Worm (Caenorhabditis elegans) whole organism, midembryonic: Measurements from ENCODE around the gene ldh-1.

Source experiments
- T22C8.4 ChIP-seq: fragments of 200-800 bp; sonication (Bioruptor generic); IDR thresholded peaks from 2 replicates; pipeline ENCODE4 v1.3.6; 2022; ENCODE audit warnings: missing genetic modification characterization, missing compliant biosample characterization
- cog-1 ChIP-seq: sonication (generic microtip); optimal IDR thresholded peaks from 2 replicates; lab custom pipeline; 2016; ENCODE audit warnings: missing genetic modification characterization, missing compliant biosample characterization
- flt-1 ChIP-seq: fragments of 200-800 bp; sonication (Bioruptor generic); IDR thresholded peaks from 2 replicates; pipeline ENCODE4 v1.3.6; 2022; ENCODE audit warnings: missing genetic modification characterization, missing compliant biosample characterization
- klf-2 ChIP-seq: fragments of 200-800 bp; sonication (Bioruptor generic); conservative IDR thresholded peaks from 2 replicates; pipeline ENCODE4 v1.3.6; 2022; ENCODE audit warnings: missing genetic modification reagents, missing genetic modification characterization, missing compliant biosample characterization
- med-1 ChIP-seq: sonication (generic microtip); optimal IDR thresholded peaks from 2 replicates; lab custom pipeline; 2017; ENCODE audit warnings: missing genetic modification characterization, mild to moderate bottlenecking, missing compliant biosample characterization, antibody characterized with exemption, missing genetic modification reagents; ENCODE audit not compliant: insufficient read depth
- ref-1 ChIP-seq: fragments of 200-800 bp; sonication (Bioruptor generic); conservative IDR thresholded peaks from 2 replicates; pipeline ENCODE4 v1.3.6; 2022; ENCODE audit warnings: missing genetic modification reagents, missing genetic modification characterization, missing compliant biosample characterization
- tab-1 ChIP-seq: fragments of 200-800 bp; sonication (Bioruptor generic); IDR thresholded peaks from 2 replicates; pipeline ENCODE4 v1.3.6; 2022; ENCODE audit warnings: missing genetic modification characterization, missing compliant biosample characterization
- ztf-23 ChIP-seq: fragments of 200-800 bp; sonication (Bioruptor generic); IDR thresholded peaks from 2 replicates; pipeline ENCODE4 v1.3.6; 2022; ENCODE audit warnings: missing genetic modification reagents, missing genetic modification characterization, missing compliant biosample characterization
- ztf-29 ChIP-seq: fragments of 200-800 bp; sonication (Bioruptor generic); IDR thresholded peaks from 2 replicates; pipeline ENCODE4 v1.3.6; 2022; ENCODE audit warnings: missing genetic modification reagents, missing genetic modification characterization, missing compliant biosample characterization

DNA sequence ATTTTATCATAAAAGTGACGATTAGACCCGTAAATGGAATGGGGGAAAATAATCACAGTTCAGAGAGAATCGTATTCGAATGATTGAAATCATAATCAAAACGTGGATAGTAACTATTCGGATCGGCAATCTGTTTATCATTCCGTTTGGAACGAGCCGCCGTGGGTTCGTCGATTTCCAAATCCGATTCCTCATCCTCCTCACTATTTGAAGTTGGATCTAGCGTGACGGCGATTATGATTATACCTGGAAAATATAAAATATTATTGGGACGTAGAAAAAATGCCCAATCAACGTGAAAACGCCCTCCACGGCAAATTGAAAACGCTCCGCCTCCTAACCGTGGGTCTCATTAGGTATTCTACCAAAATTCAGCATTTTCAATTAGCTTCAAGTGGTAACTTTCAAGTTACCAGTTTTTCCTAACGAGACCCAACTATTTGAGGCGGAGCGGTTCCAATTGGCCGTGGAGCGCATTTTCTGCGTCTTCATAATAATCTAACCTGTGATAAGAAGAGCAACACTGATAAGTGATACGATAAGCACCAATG, 7.2 kb downstream of the ldh-1 start:
- TF ChIP-seq med-1 (no peak), ztf-29 (GFP tag; lab: Robert Waterston, UW) (no peak), ztf-23 (no peak), cog-1 (tag; lab: Kevin White, UChicago) (no peak), klf-2 (GFP tag; lab: Robert Waterston, UW) (no peak), tab-1 (GFP tag; lab: Robert Waterston, UW) (no peak), ref-1 (no peak), T22C8.4 (GFP tag; lab: Robert Waterston, UW) (no peak), flt-1 (GFP tag; lab: Robert Waterston, UW) (no peak)
